Worm (Caenorhabditis elegans): Measurements from ENCODE around the gene E02A10.3.

- no peak for TF ChIP-seq B0019.2 (GFP tag; conservative IDR thresholded peaks at IDR 0.05)
- no peak for TF ChIP-seq bed-1 (GFP tag; IDR thresholded peaks at IDR 0.05)
- TF ChIP-seq efl-1 (GFP tag; optimal IDR thresholded peaks at IDR 0.05) = no peak
Observed at ce11 chrV:12634050-12634449, 54.7 kb downstream of the E02A10.3 start.

Measured in whole organism, young adult.